Fruit fly (Drosophila melanogaster) S2 (cell line): ENCODE measurements around the gene unc80.

Source experiments
- CG8478 ChIP-seq: fragments of >200 bp; optimal IDR thresholded peaks from 2 replicates; lab custom pipeline; 2018
- CTCF ChIP-seq, 2 experiments: fragments of >200 bp; optimal IDR thresholded peaks; 2 replicates each; lab custom pipeline; 2018

- TF ChIP-seq CG8478 (no peak), CTCF (optimal IDR thresholded peaks at IDR 0.05; lab: Kevin White, UChicago) (no peak)
Observed at dm6 chr3R:27643080-27643479, 19.2 kb upstream of the unc80 start.
